Fruit fly (Drosophila melanogaster): ENCODE results near the gene brm.
A peak's percentile ranks its signal among the peaks of the same experiment; 100 is the strongest.

The brm gene

dm6 chr3L:16027163-16027633 is 44.5 kb upstream of the brm start:
- peak in 1 of 2 experiments; percentile 45 for TF ChIP-seq foxo (GFP tag; optimal IDR thresholded peaks at IDR 0.05)
- TF ChIP-seq Myc (optimal IDR thresholded peaks at IDR 0.05), result no peak
- TF ChIP-seq Jra (GFP tag; optimal IDR thresholded peaks at IDR 0.05), result no peak
- no peak for TF ChIP-seq CrebA (GFP tag; optimal IDR thresholded peaks at IDR 0.05; ENCODE audit: borderline replicate concordance)
- peak; percentile 0 for TF ChIP-seq ey (GFP tag; optimal IDR thresholded peaks at IDR 0.05)
- peak; percentile 13 for TF ChIP-seq psq (GFP tag; optimal IDR thresholded peaks at IDR 0.05)
- TF ChIP-seq HLH106 (tag; optimal IDR thresholded peaks at IDR 0.05), result no peak
- no peak for TF ChIP-seq brk (GFP tag; optimal IDR thresholded peaks at IDR 0.05)
- TF ChIP-seq CG32264 (GFP tag; optimal IDR thresholded peaks at IDR 0.05), result no peak
- TF ChIP-seq fru (GFP tag; optimal IDR thresholded peaks at IDR 0.05), result peak; percentile 39
- TF ChIP-seq br (GFP tag; optimal IDR thresholded peaks at IDR 0.05), result peak; percentile 58
- TF ChIP-seq rgr (GFP tag; optimal IDR thresholded peaks at IDR 0.05), result peak; percentile 24
- peak; percentile 54 for TF ChIP-seq h (GFP tag; optimal IDR thresholded peaks at IDR 0.05)
- no peak for TF ChIP-seq Dif (GFP tag; optimal IDR thresholded peaks at IDR 0.05; ENCODE audit: partially characterized antibody)
- no peak for TF ChIP-seq N (GFP tag; optimal IDR thresholded peaks at IDR 0.05)
- no peak for TF ChIP-seq CG9705 (GFP tag; optimal IDR thresholded peaks at IDR 0.05)
- no peak for TF ChIP-seq dl (GFP tag; optimal IDR thresholded peaks at IDR 0.05; ENCODE audit: insufficient read depth in 1 of 2, partially characterized antibody in 2 of 2)
- TF ChIP-seq usp (GFP tag; optimal IDR thresholded peaks at IDR 0.05), result no peak
- peak; percentile 1 for TF ChIP-seq sv (GFP tag; optimal IDR thresholded peaks at IDR 0.05)
- peak; percentile 49 for TF ChIP-seq Sp1 (GFP tag; optimal IDR thresholded peaks at IDR 0.05)
- no peak for TF ChIP-seq pan (optimal IDR thresholded peaks at IDR 0.05)
- peak; percentile 10 for TF ChIP-seq OdsH (GFP tag; optimal IDR thresholded peaks at IDR 0.05)
- no peak for TF ChIP-seq GATAd (GFP tag; optimal IDR thresholded peaks at IDR 0.05)
- no peak for TF ChIP-seq Mio (GFP tag; optimal IDR thresholded peaks at IDR 0.05)
- TF ChIP-seq Hr83 (GFP tag; optimal IDR thresholded peaks at IDR 0.05; ENCODE audit: poor library complexity, severe bottlenecking), result peak; percentile 19
- no peak for TF ChIP-seq sage (GFP tag; optimal IDR thresholded peaks at IDR 0.05)
- no peak for TF ChIP-seq jim (GFP tag; optimal IDR thresholded peaks at IDR 0.05)
- TF ChIP-seq tai (GFP tag; optimal IDR thresholded peaks at IDR 0.05), result no peak
- no peak for TF ChIP-seq Hr78 (GFP tag; optimal IDR thresholded peaks at IDR 0.05)
- TF ChIP-seq dsf (GFP tag; optimal IDR thresholded peaks at IDR 0.05; ENCODE audit: borderline replicate concordance), result no peak
- TF ChIP-seq dmrt93B (GFP tag; optimal IDR thresholded peaks at IDR 0.05), result peak; percentile 13
- TF ChIP-seq Vsx2 (GFP tag; optimal IDR thresholded peaks at IDR 0.05; ENCODE audit: partially characterized antibody), result no peak
- TF ChIP-seq lola (GFP tag; optimal IDR thresholded peaks at IDR 0.05), result no peak
- no peak for TF ChIP-seq Abd-B (GFP tag; optimal IDR thresholded peaks at IDR 0.05)
- TF ChIP-seq woc (GFP tag; optimal IDR thresholded peaks at IDR 0.05), result no peak
- TF ChIP-seq Hnf4 (GFP tag; optimal IDR thresholded peaks at IDR 0.05), result no peak

DNA sequence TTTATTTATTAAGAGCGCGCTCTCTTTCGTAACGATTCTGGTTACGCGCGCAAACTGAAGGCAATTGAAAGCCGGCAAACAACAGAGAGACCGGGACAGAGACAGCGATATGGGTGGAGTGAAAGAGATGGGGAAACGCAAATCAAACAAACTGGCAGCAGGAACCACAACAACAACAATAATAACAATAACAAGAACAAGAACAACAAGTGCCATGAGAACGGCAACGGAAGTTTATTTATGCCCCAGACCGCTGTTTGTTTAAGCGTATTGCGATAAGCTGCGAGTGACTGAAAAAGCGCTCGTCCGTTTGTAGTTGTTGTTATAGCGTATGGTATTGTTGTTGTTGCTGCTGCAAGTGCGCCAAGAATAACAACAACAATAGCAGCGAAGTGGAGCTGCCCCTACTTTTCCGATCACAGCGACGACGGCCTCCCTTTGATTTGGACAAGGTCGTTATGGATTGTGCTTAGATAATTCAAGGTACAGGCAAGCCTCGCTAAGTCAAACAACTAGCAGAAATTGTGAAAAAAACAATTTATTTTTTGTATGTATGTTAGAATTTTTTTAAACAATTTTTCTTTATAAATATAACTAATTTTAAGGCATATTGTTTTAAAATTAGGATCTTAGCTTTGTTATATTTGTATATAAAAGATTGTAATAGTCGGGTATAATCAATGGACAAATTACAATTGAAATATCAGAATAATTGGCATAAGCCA is 43.6 kb upstream of the brm start:
- TF ChIP-seq Hr83 (GFP tag; optimal IDR thresholded peaks at IDR 0.05; ENCODE audit: poor library complexity, severe bottlenecking) (peak; percentile 22), psq (GFP tag; optimal IDR thresholded peaks at IDR 0.05) (peak; percentile 25), HLH106 (tag; optimal IDR thresholded peaks at IDR 0.05) (peak; percentile 0), jim (GFP tag; optimal IDR thresholded peaks at IDR 0.05) (peak; percentile 29), usp (GFP tag; optimal IDR thresholded peaks at IDR 0.05) (no peak), CG9705 (GFP tag; optimal IDR thresholded peaks at IDR 0.05) (peak; percentile 1), OdsH (GFP tag; optimal IDR thresholded peaks at IDR 0.05) (peak; percentile 39), Hnf4 (GFP tag; optimal IDR thresholded peaks at IDR 0.05) (peak; percentile 40), Dfd (GFP tag; optimal IDR thresholded peaks at IDR 0.05) (no peak), h (GFP tag; optimal IDR thresholded peaks at IDR 0.05) (peak; percentile 51), ey (GFP tag; optimal IDR thresholded peaks at IDR 0.05) (no peak), rgr (GFP tag; optimal IDR thresholded peaks at IDR 0.05) (peak; percentile 60), Sp1 (GFP tag; optimal IDR thresholded peaks at IDR 0.05) (peak; percentile 33), sv (GFP tag; optimal IDR thresholded peaks at IDR 0.05) (peak; percentile 15), fru (GFP tag; optimal IDR thresholded peaks at IDR 0.05) (peak; percentile 23), foxo (GFP tag; optimal IDR thresholded peaks at IDR 0.05) (peak in 1 of 2 experiments; percentile 25), Abd-B (GFP tag; optimal IDR thresholded peaks at IDR 0.05) (no peak), CrebA (GFP tag; optimal IDR thresholded peaks at IDR 0.05; ENCODE audit: borderline replicate concordance) (no peak), dmrt93B (GFP tag; optimal IDR thresholded peaks at IDR 0.05) (peak; percentile 32), Dif (GFP tag; optimal IDR thresholded peaks at IDR 0.05; ENCODE audit: partially characterized antibody) (no peak), N (GFP tag; optimal IDR thresholded peaks at IDR 0.05) (no peak), br (GFP tag; optimal IDR thresholded peaks at IDR 0.05) (peak; percentile 51)
